Worm (Caenorhabditis elegans): ENCODE data around the gene tmem-145.

Gene tmem-145

DNA sequence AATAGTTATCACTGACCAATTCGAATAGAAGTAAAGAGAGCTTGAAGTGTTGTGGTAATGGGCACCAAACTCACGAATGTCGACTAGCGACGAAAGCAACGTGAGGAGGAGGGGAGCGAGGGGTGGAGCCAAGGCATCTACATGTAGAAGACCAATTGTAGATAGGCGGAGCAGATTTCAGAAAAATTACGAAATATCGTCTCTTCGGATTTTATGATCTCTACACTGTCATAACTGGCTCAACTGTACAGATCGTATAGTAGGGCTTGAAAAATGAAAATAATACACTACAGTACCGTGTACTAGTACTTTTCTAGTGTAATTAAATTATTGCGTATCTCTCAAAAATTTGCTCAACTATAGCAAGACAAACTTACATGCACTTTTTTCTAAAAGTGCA is 19.4 kb upstream of the tmem-145 start, which contains the start of gene W03G11.4:
TSS of gene W03G11.4 (minus strand) at position 101 of the 400 bp plus-strand sequence.
- TF ChIP-seq W03F9.2 (tag; optimal IDR thresholded peaks at IDR 0.05) (no peak), him-1 (tag; optimal IDR thresholded peaks at IDR 0.05) (no peak), dao-5 (tag; optimal IDR thresholded peaks at IDR 0.05) (no peak)

ce11 chrX:12092621-12093020 is 19.0 kb upstream of the tmem-145 start:
- TF ChIP-seq W03F9.2 (tag; optimal IDR thresholded peaks at IDR 0.05), result no peak
- TF ChIP-seq him-1 (tag; optimal IDR thresholded peaks at IDR 0.05), result no peak
- no peak for TF ChIP-seq dao-5 (tag; optimal IDR thresholded peaks at IDR 0.05)

DNA sequence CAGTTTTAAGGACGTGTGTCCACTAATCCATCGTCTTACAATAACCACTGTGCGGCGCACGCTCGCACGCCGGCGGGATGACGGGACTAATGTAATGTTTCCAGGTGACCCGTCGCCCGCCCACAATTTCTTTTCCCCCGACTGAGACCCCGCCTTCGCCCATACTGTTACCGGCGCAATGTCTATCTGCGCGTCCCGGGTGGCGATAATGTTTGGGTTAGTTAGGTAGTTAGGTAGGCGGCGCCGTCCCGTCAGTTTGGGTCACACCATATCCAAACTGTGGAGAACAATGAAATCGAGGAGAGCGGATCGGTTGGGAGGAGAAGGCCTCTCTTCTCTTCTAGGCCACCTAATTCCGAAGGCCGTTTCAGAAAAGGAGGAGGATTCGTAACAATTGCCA is 12.6 kb upstream of the tmem-145 start:
- no peak for TF ChIP-seq W03F9.2 (tag; optimal IDR thresholded peaks at IDR 0.05)
- no peak for TF ChIP-seq him-1 (tag; optimal IDR thresholded peaks at IDR 0.05)
- TF ChIP-seq dao-5 (tag; optimal IDR thresholded peaks at IDR 0.05), result no peak

DNA sequence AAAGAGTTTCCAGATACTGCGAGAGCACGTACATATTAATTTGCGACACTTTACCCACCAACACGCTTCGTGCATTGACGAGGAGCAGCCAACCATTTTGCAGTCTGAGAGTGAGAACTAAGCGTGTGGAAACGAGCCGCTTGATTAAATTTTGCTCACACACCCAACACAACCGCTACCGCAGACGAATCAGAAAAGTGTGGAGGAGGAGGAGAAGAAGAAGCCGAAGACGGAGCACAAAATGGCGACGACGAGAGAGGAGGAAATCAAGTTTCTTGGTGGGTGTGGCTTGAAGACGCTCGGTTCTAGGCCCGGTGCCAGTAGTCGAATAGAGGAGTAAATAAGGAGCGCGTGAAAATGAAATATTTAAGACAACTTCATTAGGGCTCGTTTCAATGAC is 9.1 kb upstream of the tmem-145 start:
- TF ChIP-seq dao-5 (tag; optimal IDR thresholded peaks at IDR 0.05) (no peak), him-1 (tag; optimal IDR thresholded peaks at IDR 0.05) (no peak), W03F9.2 (tag; optimal IDR thresholded peaks at IDR 0.05) (no peak)

ce11 chrX:12081250-12081649 is 7.6 kb upstream of the tmem-145 start:
- no peak for TF ChIP-seq dao-5 (tag; optimal IDR thresholded peaks at IDR 0.05)
- TF ChIP-seq him-1 (tag; optimal IDR thresholded peaks at IDR 0.05), result no peak
- TF ChIP-seq W03F9.2 (tag; optimal IDR thresholded peaks at IDR 0.05), result no peak

- TF ChIP-seq dao-5 (tag; optimal IDR thresholded peaks at IDR 0.05), result no peak
- TF ChIP-seq W03F9.2 (tag; optimal IDR thresholded peaks at IDR 0.05), result no peak
- TF ChIP-seq him-1 (tag; optimal IDR thresholded peaks at IDR 0.05), result no peak
Observed at ce11 chrX:12080581-12081162, 7.0 kb upstream of the tmem-145 start.

DNA sequence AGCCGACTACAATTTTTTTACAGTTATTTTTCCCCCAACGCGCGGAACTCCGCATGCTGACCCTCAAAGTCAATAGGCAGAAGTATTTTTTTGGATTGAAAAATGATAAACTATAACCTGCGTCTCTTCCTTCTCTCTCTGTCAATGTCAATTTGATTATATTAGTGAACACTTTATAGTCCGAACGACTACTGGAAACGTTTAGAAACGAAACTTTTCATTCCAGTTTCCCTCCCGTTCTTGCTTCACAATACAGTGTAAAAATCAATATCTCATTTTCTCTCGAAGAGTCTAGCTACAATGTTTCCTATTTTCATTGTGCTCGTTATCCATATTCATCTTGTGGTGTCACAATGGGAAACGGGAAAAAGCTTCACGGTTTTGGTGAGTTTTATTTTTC is 5.4 kb downstream of the tmem-145 start, which contains the start of gene lgc-24:
TSS of gene lgc-24 (plus strand) at position 301 of the 400 bp plus-strand sequence.
- TF ChIP-seq him-1 (tag; optimal IDR thresholded peaks at IDR 0.05), result no peak
- TF ChIP-seq dao-5 (tag; optimal IDR thresholded peaks at IDR 0.05), result no peak
- TF ChIP-seq W03F9.2 (tag; optimal IDR thresholded peaks at IDR 0.05), result no peak

DNA sequence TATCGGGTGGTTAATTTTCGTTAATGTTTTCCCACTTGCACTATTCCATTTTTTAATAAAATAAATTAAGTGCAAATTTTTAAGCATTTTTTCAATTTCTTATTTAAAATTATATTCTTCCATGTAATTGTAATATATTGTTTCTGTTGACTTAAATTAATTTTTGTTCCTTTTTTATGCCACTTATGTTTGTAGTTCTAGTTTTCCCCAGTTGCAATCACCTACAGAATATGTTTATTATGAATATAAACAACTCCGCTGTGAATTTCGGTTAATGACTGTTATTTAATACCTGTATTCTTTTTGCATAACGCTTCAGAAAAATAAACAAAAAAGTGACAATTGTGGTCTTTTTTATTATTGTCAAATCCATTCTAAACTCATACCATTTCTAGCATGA is 8.8 kb downstream of the tmem-145 start, which contains the start of gene lgc-23:
TSS of gene lgc-23 (plus strand) at position 301 of the 400 bp plus-strand sequence.
- TF ChIP-seq dao-5 (tag; optimal IDR thresholded peaks at IDR 0.05), result no peak
- TF ChIP-seq him-1 (tag; optimal IDR thresholded peaks at IDR 0.05), result no peak
- no peak for TF ChIP-seq W03F9.2 (tag; optimal IDR thresholded peaks at IDR 0.05)

DNA sequence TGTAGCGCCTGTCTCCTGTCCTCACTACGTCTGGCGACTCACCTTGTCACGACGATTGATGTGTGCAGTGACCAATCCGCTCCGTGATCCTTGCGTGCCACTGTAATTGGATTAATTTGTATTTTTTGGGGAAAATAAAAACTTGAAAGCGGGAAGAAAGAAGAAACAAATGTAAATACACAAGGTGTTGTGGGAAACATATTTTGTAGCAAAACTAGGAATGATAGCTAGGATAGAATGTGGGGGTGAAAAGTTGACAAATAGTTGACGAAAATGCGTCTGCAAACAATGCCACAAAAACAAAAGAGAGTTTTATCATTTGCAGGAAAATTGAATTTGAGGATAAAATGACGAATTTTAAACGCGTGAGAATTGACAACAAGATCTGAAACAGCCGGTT is 16.7 kb downstream of the tmem-145 start, which contains the start of gene B0198.3:
TSS of gene B0198.3 (minus strand) at position 101 of the 400 bp plus-strand sequence.
- no peak for TF ChIP-seq dao-5 (tag; optimal IDR thresholded peaks at IDR 0.05)
- TF ChIP-seq W03F9.2 (tag; optimal IDR thresholded peaks at IDR 0.05), result no peak
- no peak for TF ChIP-seq him-1 (tag; optimal IDR thresholded peaks at IDR 0.05)

ce11 chrX:12038728-12039127 is 34.9 kb downstream of the tmem-145 start:
- TF ChIP-seq W03F9.2 (tag; optimal IDR thresholded peaks at IDR 0.05), result no peak
- TF ChIP-seq him-1 (tag; optimal IDR thresholded peaks at IDR 0.05), result no peak
- TF ChIP-seq dao-5 (tag; optimal IDR thresholded peaks at IDR 0.05), result no peak

ce11 chrX:12037978-12038377 is 35.7 kb downstream of the tmem-145 start:
- TF ChIP-seq him-1 (tag; optimal IDR thresholded peaks at IDR 0.05) (no peak), dao-5 (tag; optimal IDR thresholded peaks at IDR 0.05) (no peak), W03F9.2 (tag; optimal IDR thresholded peaks at IDR 0.05) (no peak)

ce11 chrX:12036114-12036513 is 37.5 kb downstream of the tmem-145 start:
- no peak for TF ChIP-seq dao-5 (tag; optimal IDR thresholded peaks at IDR 0.05)
- TF ChIP-seq W03F9.2 (tag; optimal IDR thresholded peaks at IDR 0.05), result no peak
- TF ChIP-seq him-1 (tag; optimal IDR thresholded peaks at IDR 0.05), result no peak

DNA sequence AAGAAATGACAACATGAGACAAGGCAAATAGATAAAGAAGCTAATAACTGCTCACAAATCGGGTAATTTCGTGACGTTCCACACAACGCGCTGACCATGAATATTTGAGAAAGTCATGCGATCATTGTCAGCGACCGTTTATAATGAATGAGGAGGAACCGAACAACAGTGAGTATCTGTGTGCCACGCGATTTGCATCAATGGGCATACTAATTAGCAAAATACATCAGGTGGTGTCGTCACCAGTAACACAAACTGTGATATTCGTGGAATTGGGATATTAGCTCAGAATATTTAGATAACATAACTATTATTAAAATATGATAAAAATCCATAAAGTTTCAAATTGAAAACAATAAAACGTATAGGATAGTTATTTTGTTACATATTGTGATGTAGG is 39.0 kb downstream of the tmem-145 start:
- TF ChIP-seq him-1 (tag; optimal IDR thresholded peaks at IDR 0.05), result no peak
- TF ChIP-seq W03F9.2 (tag; optimal IDR thresholded peaks at IDR 0.05), result no peak
- TF ChIP-seq dao-5 (tag; optimal IDR thresholded peaks at IDR 0.05), result no peak

ce11 chrX:12033937-12034336 is 39.7 kb downstream of the tmem-145 start, which contains the start of gene tsp-20:
TSS of gene tsp-20 (minus strand) at chrX:12034037.
- TF ChIP-seq dao-5 (tag; optimal IDR thresholded peaks at IDR 0.05), result no peak
- TF ChIP-seq W03F9.2 (tag; optimal IDR thresholded peaks at IDR 0.05), result no peak
- TF ChIP-seq him-1 (tag; optimal IDR thresholded peaks at IDR 0.05), result no peak

Data from whole organism, L4/young adult.